Worm (Caenorhabditis elegans) whole organism, L3 larva: Measurements from ENCODE around the gene col-89.

Source experiments
- ama-1 ChIP-seq: fragments of 150-350 bp; optimal IDR thresholded peaks from 2 replicates; lab custom pipeline; 2018
- egl-27 ChIP-seq: sonication (generic microtip); optimal IDR thresholded peaks from 4 replicates; lab custom pipeline; 2017; ENCODE audit warnings: missing biosample characterization, missing genetic modification reagents, missing genetic modification characterization
- elt-3 ChIP-seq, 3 experiments: fragments of 150-350 bp in 1 of 3; sonication (generic microtip) in 2 of 3; optimal IDR thresholded peaks; 2 replicates in 2 of 3; 4 replicates in 1 of 3; lab custom pipeline; 2014 to 2017; ENCODE audit warnings: missing biosample characterization in 3 of 3, missing genetic modification characterization in 3 of 3
- fos-1 ChIP-seq: fragments of 150-350 bp; optimal IDR thresholded peaks from 2 replicates; lab custom pipeline; 2014; ENCODE audit warnings: missing biosample characterization, missing genetic modification characterization
- lin-39 ChIP-seq: fragments of 150-350 bp; optimal IDR thresholded peaks from 2 replicates; lab custom pipeline; 2018; ENCODE audit warnings: missing biosample characterization, missing genetic modification reagents, missing genetic modification characterization
- nhr-12 ChIP-seq: fragments of 150-350 bp; optimal IDR thresholded peaks from 2 replicates; lab custom pipeline; 2014; ENCODE audit warnings: missing biosample characterization, missing genetic modification characterization
- nhr-23 ChIP-seq: fragments of 150-350 bp; optimal IDR thresholded peaks from 2 replicates; lab custom pipeline; 2014; ENCODE audit warnings: missing biosample characterization, missing genetic modification reagents, missing genetic modification characterization
- nhr-67 ChIP-seq: fragments of 150-350 bp; optimal IDR thresholded peaks from 2 replicates; lab custom pipeline; 2014; ENCODE audit warnings: missing biosample characterization, missing genetic modification characterization
- nhr-76 ChIP-seq: fragments of 150-350 bp; sonication (generic microtip); optimal IDR thresholded peaks from 5 replicates; lab custom pipeline; 2014; ENCODE audit warnings: missing biosample characterization, missing genetic modification characterization
- nhr-77 ChIP-seq: fragments of 150-350 bp; optimal IDR thresholded peaks from 2 replicates; lab custom pipeline; 2014; ENCODE audit warnings: missing biosample characterization, missing genetic modification characterization
- pqm-1 ChIP-seq: fragments of 150-350 bp; optimal IDR thresholded peaks from 2 replicates; lab custom pipeline; 2017; ENCODE audit warnings: missing biosample characterization, missing genetic modification characterization, inconsistent platforms
- unc-62 ChIP-seq: fragments of 150-350 bp; sonication (generic microtip); optimal IDR thresholded peaks from 4 replicates; lab custom pipeline; 2014; ENCODE audit warnings: missing biosample characterization, missing genetic modification reagents, missing genetic modification characterization
- zag-1 ChIP-seq: fragments of 150-350 bp; optimal IDR thresholded peaks from 2 replicates; lab custom pipeline; 2014; ENCODE audit warnings: missing biosample characterization, missing genetic modification characterization

DNA sequence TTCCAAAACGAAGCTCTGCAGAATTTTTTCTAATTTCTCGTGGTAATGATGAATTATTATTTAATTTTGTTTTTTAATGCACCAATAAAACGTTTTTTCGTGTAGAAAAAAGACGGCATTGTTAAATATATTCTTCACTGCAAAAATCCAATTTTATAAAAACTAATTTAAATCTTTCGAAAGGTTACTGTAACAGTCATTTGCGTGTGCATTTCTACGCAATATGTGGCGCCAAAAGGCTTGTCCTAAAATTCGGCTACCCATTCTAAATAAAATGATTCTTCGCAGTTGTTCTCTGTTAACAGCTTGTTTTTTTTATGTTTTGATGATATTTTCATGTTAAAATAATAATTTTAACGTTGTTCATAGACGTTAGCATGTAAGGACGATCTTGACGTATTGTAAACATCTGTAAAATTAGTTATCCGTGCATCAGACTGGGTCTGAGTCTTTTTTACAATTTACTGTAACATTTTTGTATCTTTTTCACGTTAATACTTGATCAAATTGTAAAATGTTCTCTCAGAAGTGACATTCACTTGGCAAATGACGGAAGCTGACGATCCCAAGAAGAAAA, 44.7 kb downstream of the col-89 start, which contains the start of gene mip-1:
- TF ChIP-seq nhr-76 (tag; lab: Kevin White, UChicago) (no peak), lin-39 (tag; lab: Kevin White, UChicago) (no peak), elt-3 (tag; optimal IDR thresholded peaks at IDR 0.05; lab: Kevin White, UChicago) (no peak), nhr-77 (tag; lab: Kevin White, UChicago) (no peak), pqm-1 (tag; lab: Kevin White, UChicago) (no peak), nhr-67 (no peak), egl-27 (no peak), zag-1 (tag; lab: Kevin White, UChicago) (no peak), ama-1 (lab: Kevin White, UChicago) (no peak), fos-1 (tag; lab: Kevin White, UChicago) (no peak), nhr-23 (no peak), unc-62 (GFP tag; lab: Kevin White, UChicago) (no peak), nhr-12 (tag; lab: Kevin White, UChicago) (no peak)
